Worm (Caenorhabditis elegans) whole organism, early embryonic: Measurements from ENCODE around the gene ndua-5.

ENCODE experiments used
- B0310.2 ChIP-seq: sonication (generic microtip); optimal IDR thresholded peaks from 2 replicates; lab custom pipeline; 2016; ENCODE audit warnings: mild to moderate bottlenecking, missing genetic modification characterization, missing compliant biosample characterization
- F13C5.2 ChIP-seq: sonication (generic microtip); optimal IDR thresholded peaks from 2 replicates; lab custom pipeline; 2017; ENCODE audit warnings: mild to moderate bottlenecking, missing genetic modification characterization, inconsistent platforms, missing compliant biosample characterization
- aly-1 ChIP-seq: sonication (generic microtip); optimal IDR thresholded peaks from 2 replicates; lab custom pipeline; 2016; ENCODE audit warnings: missing genetic modification characterization, missing compliant biosample characterization
- ama-1 ChIP-seq: fragments of 150-350 bp; optimal IDR thresholded peaks from 2 replicates; lab custom pipeline; 2014
- ceh-13 ChIP-seq: fragments of 200-800 bp; sonication (Bioruptor generic); optimal IDR thresholded peaks from 2 replicates; lab custom pipeline; 2018; ENCODE audit warnings: mild to moderate bottlenecking, missing genetic modification characterization, missing compliant biosample characterization
- ceh-36 ChIP-seq: sonication (generic microtip); optimal IDR thresholded peaks from 2 replicates; lab custom pipeline; 2016; ENCODE audit warnings: missing genetic modification characterization, inconsistent platforms, missing compliant biosample characterization
- ets-7 ChIP-seq: sonication (generic microtip); optimal IDR thresholded peaks from 2 replicates; lab custom pipeline; 2016; ENCODE audit warnings: missing genotype, missing genetic modification characterization, missing compliant biosample characterization
- flt-1 ChIP-seq: fragments of 200-800 bp; sonication (Bioruptor generic); IDR thresholded peaks from 2 replicates; pipeline ENCODE4 v1.3.6; 2022; ENCODE audit warnings: missing genetic modification characterization, missing compliant biosample characterization
- hmbx-1 ChIP-seq: sonication (generic microtip); optimal IDR thresholded peaks from 2 replicates; lab custom pipeline; 2016; ENCODE audit warnings: mild to moderate bottlenecking, missing genetic modification characterization, missing compliant biosample characterization
- hmg-4 ChIP-seq: fragments of 200-800 bp; sonication (Bioruptor generic); optimal IDR thresholded peaks from 2 replicates; lab custom pipeline; 2018; ENCODE audit warnings: mild to moderate bottlenecking, missing genetic modification characterization, missing compliant biosample characterization
- hnd-1 ChIP-seq: sonication (generic microtip); optimal IDR thresholded peaks from 2 replicates; lab custom pipeline; 2016; ENCODE audit warnings: missing genetic modification characterization, missing compliant biosample characterization
- pes-1 ChIP-seq: fragments of 200-800 bp; sonication (Bioruptor generic); IDR thresholded peaks from 2 replicates; pipeline ENCODE4 v1.3.6; 2022; ENCODE audit warnings: missing genetic modification reagents, missing genetic modification characterization, missing compliant biosample characterization
- scrt-1 ChIP-seq: fragments of 200-800 bp; sonication (Bioruptor generic); IDR thresholded peaks from 2 replicates; pipeline ENCODE4 v1.3.6; 2022; ENCODE audit warnings: missing genetic modification characterization, missing compliant biosample characterization
- sea-1 ChIP-seq: fragments of 200-800 bp; sonication (Bioruptor generic); conservative IDR thresholded peaks from 2 replicates; pipeline ENCODE4 v1.3.6; 2022; ENCODE audit warnings: missing genetic modification characterization, missing compliant biosample characterization
- tbx-11 ChIP-seq: fragments of 200-800 bp; sonication (Bioruptor generic); IDR thresholded peaks from 2 replicates; pipeline ENCODE4 v1.3.6; 2022; ENCODE audit warnings: missing genetic modification characterization, missing compliant biosample characterization
- tbx-37 ChIP-seq: fragments of 200-800 bp; sonication (Bioruptor generic); conservative IDR thresholded peaks from 2 replicates; pipeline ENCODE4 v1.3.6; 2022; ENCODE audit warnings: missing genetic modification reagents, missing genetic modification characterization, missing compliant biosample characterization
- tra-4 ChIP-seq: sonication (generic microtip); optimal IDR thresholded peaks from 2 replicates; lab custom pipeline; 2017; ENCODE audit warnings: missing genetic modification characterization, missing compliant biosample characterization

Gene ndua-5

DNA sequence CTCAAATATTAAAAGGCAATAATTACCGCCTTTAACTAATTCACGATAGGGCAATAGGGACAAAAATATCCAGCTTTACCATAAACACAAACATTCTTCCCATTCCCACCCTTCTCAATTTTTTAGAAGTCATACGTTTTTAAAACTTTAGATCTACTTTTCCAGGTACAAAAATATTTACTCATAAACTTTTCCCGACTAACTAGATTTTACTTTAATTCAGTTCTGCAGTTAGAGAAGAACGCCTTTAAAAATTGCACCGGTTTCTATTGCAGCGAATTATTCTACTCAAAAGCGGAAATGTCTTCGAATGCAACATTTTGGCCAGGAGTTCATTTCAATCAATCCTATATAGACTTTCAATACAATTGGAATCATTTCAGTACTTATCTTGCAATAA, 28.4 kb downstream of the ndua-5 start, which contains the start of gene sru-3:
Gene sru-3, plus strand, starts transcription at position 301 of the 400 bp plus-strand sequence.
- no peak for TF ChIP-seq sea-1 (GFP tag; lab: Robert Waterston, UW)
- no peak for TF ChIP-seq ceh-36 (tag; lab: Kevin White, UChicago)
- TF ChIP-seq pes-1 (GFP tag; lab: Robert Waterston, UW): no peak
- TF ChIP-seq hmbx-1 (tag; lab: Kevin White, UChicago): no peak

- TF ChIP-seq hmbx-1 (tag; lab: Kevin White, UChicago) (no peak), sea-1 (GFP tag; lab: Robert Waterston, UW) (no peak), hmg-4 (GFP tag; lab: Kevin White, UChicago) (no peak), ets-7 (no peak), tbx-11 (no peak), ceh-36 (tag; lab: Kevin White, UChicago) (no peak), flt-1 (GFP tag; lab: Robert Waterston, UW) (no peak)
Measured at ce11 chrIV:9490320-9490719, 34.4 kb downstream of the ndua-5 start, which contains the start of gene sru-6. Gene sru-6, plus strand, starts transcription at chrIV:9490620.

- TF ChIP-seq ceh-13 (GFP tag; lab: Kevin White, UChicago): no peak
- no peak for TF ChIP-seq tbx-11
- TF ChIP-seq B0310.2 (tag; lab: Kevin White, UChicago): no peak
- no peak for TF ChIP-seq hnd-1 (tag; lab: Kevin White, UChicago)
- TF ChIP-seq hmbx-1 (tag; lab: Kevin White, UChicago): no peak
- TF ChIP-seq aly-1 (tag; lab: Kevin White, UChicago): no peak
- no peak for TF ChIP-seq pes-1 (GFP tag; lab: Robert Waterston, UW)
- no peak for TF ChIP-seq tra-4 (tag; lab: Kevin White, UChicago)
- TF ChIP-seq hmg-4 (GFP tag; lab: Kevin White, UChicago): no peak
- no peak for TF ChIP-seq tbx-37 (GFP tag; lab: Robert Waterston, UW)
- no peak for TF ChIP-seq ceh-36 (tag; lab: Kevin White, UChicago)
- no peak for TF ChIP-seq scrt-1 (GFP tag; lab: Robert Waterston, UW)
Measured at ce11 chrIV:9488315-9488714, 36.4 kb downstream of the ndua-5 start, which contains the start of gene sru-1. Gene sru-1, plus strand, starts transcription at chrIV:9488615.

DNA sequence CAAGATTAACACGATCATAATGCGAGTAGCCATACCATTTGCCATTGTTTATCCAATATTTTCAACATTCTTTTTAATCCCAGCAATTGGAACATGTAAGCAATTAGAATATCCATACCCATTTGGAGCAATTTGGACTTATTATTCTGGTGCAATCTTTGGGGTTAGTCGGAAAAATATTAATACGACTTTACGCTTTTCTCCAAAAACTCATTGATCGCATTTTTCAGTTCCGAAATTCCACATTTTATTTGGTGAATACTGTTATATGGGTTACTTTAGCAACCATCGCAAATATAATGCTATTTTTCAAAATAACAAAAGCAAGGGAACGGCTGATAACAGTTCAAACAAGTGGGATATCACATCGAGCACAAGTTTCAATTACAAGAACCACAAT, 37.9 kb downstream of the ndua-5 start:
- TF ChIP-seq aly-1 (tag; lab: Kevin White, UChicago) (no peak), ceh-36 (tag; lab: Kevin White, UChicago) (no peak), tra-4 (tag; lab: Kevin White, UChicago) (no peak), ceh-13 (GFP tag; lab: Kevin White, UChicago) (no peak), B0310.2 (tag; lab: Kevin White, UChicago) (no peak), hmbx-1 (tag; lab: Kevin White, UChicago) (no peak), pes-1 (GFP tag; lab: Robert Waterston, UW) (no peak), flt-1 (GFP tag; lab: Robert Waterston, UW) (no peak), sea-1 (GFP tag; lab: Robert Waterston, UW) (no peak), scrt-1 (GFP tag; lab: Robert Waterston, UW) (no peak), tbx-11 (no peak), ama-1 (lab: Kevin White, UChicago) (no peak)

DNA sequence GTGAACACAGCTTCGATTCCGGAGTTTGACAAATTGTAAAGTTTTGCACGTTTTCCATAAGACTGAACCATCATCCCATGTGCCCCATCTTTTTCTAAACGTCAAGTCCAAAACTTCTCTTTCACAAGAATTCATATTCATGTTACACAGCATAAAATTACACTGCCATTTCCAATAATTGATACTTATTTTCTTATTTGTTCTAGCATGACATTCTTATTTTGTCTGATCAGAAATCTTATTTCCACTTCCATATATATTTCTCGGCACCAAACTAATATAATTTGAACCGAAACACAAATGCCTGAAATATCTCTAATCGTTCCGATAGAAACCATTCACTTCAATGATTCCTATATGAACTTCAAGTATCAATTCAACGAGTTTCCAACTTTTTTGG, 38.7 kb downstream of the ndua-5 start, which contains the start of gene sru-2:
Gene sru-2, plus strand, starts transcription at position 301 of the 400 bp plus-strand sequence.
- TF ChIP-seq hmg-4 (GFP tag; lab: Kevin White, UChicago) (no peak), tra-4 (tag; lab: Kevin White, UChicago) (no peak), pes-1 (GFP tag; lab: Robert Waterston, UW) (no peak), hmbx-1 (tag; lab: Kevin White, UChicago) (no peak), tbx-11 (no peak), ets-7 (no peak), F13C5.2 (tag; lab: Kevin White, UChicago) (no peak), hnd-1 (tag; lab: Kevin White, UChicago) (no peak), ama-1 (lab: Kevin White, UChicago) (no peak), B0310.2 (tag; lab: Kevin White, UChicago) (no peak), scrt-1 (GFP tag; lab: Robert Waterston, UW) (no peak), ceh-36 (tag; lab: Kevin White, UChicago) (no peak), ceh-13 (GFP tag; lab: Kevin White, UChicago) (no peak), sea-1 (GFP tag; lab: Robert Waterston, UW) (no peak), tbx-37 (GFP tag; lab: Robert Waterston, UW) (no peak), aly-1 (tag; lab: Kevin White, UChicago) (no peak)

DNA sequence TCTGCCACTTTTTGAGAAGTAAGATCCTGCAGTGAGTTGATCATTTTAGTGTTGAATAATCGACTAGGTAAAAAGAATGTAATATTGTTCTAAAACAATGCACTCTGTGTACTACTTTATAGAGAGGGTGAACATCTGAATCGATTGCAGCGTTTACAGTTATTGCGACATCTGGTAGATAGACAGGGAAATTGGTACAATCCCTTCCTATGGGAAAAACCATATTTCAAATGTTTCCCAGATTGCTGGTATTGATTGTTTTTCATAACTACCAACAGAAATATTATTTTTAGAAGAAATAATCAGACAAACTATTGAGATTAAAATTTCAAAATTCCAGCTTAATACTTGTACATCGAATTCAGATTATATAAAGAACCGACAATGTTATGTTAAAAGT, 39.7 kb downstream of the ndua-5 start, which contains the start of gene gadr-2:
Gene gadr-2, minus strand, starts transcription at position 101 of the 400 bp plus-strand sequence.
- no peak for TF ChIP-seq tbx-11
- TF ChIP-seq tra-4 (tag; lab: Kevin White, UChicago): no peak
- no peak for TF ChIP-seq B0310.2 (tag; lab: Kevin White, UChicago)
- TF ChIP-seq scrt-1 (GFP tag; lab: Robert Waterston, UW): no peak
- no peak for TF ChIP-seq ceh-36 (tag; lab: Kevin White, UChicago)
- TF ChIP-seq flt-1 (GFP tag; lab: Robert Waterston, UW): no peak
- no peak for TF ChIP-seq hmbx-1 (tag; lab: Kevin White, UChicago)
- TF ChIP-seq F13C5.2 (tag; lab: Kevin White, UChicago): no peak
- no peak for TF ChIP-seq pes-1 (GFP tag; lab: Robert Waterston, UW)
- TF ChIP-seq ama-1 (lab: Kevin White, UChicago): no peak
- no peak for TF ChIP-seq tbx-37 (GFP tag; lab: Robert Waterston, UW)
- TF ChIP-seq aly-1 (tag; lab: Kevin White, UChicago): no peak
- no peak for TF ChIP-seq sea-1 (GFP tag; lab: Robert Waterston, UW)
- no peak for TF ChIP-seq hnd-1 (tag; lab: Kevin White, UChicago)
- no peak for TF ChIP-seq ceh-13 (GFP tag; lab: Kevin White, UChicago)
- TF ChIP-seq hmg-4 (GFP tag; lab: Kevin White, UChicago): no peak
- TF ChIP-seq ets-7: no peak

- TF ChIP-seq hmbx-1 (tag; lab: Kevin White, UChicago) (no peak), ceh-13 (GFP tag; lab: Kevin White, UChicago) (no peak), hnd-1 (tag; lab: Kevin White, UChicago) (no peak), sea-1 (GFP tag; lab: Robert Waterston, UW) (no peak), ama-1 (lab: Kevin White, UChicago) (no peak), aly-1 (tag; lab: Kevin White, UChicago) (no peak)
Measured at ce11 chrIV:9480936-9481335, 43.8 kb downstream of the ndua-5 start, which contains the start of gene cng-3. Gene cng-3, minus strand, starts transcription at chrIV:9481037.
